Worm (Caenorhabditis elegans): ENCODE results near the gene str-232.

Gene str-232

DNA sequence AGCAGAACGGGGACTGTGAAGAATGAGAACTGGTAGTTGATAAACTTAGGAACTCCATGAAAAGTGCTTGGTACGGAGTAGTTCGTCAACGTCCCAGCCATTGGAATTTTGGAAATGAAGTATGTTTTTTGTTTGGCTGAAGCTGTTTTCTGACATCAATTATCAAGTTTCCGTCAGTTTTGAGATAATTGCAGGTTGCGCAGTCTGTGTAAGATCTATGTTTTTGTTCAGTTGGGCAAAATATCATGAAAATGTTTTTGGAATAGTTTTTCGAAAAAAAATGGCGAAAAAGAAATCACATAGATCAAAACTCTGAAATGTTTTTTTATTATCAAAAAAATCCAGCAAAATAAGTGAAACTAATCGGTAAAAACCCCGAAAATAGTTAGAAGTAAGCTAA, 40.7 kb downstream of the str-232 start, which contains the start of gene sru-22:
Gene sru-22 (minus strand): TSS at position 101 of the 400 bp plus-strand sequence.
- TF ChIP-seq ref-2 (tag; optimal IDR thresholded peaks at IDR 0.05) (no peak), sdc-2 (tag; optimal IDR thresholded peaks at IDR 0.05) (no peak), nhr-11 (tag; optimal IDR thresholded peaks at IDR 0.05) (no peak), ceh-48 (tag; optimal IDR thresholded peaks at IDR 0.05) (no peak), madf-2 (tag; optimal IDR thresholded peaks at IDR 0.05) (no peak), pqm-1 (tag; optimal IDR thresholded peaks at IDR 0.05) (no peak), pros-1 (tag; optimal IDR thresholded peaks at IDR 0.05) (no peak), C38D4.7 (GFP tag; optimal IDR thresholded peaks at IDR 0.05) (no peak), C08G9.2 (tag; optimal IDR thresholded peaks at IDR 0.05) (no peak), hlh-30 (tag; optimal IDR thresholded peaks at IDR 0.05; ENCODE audit: insufficient read depth) (no peak), ets-4 (tag; optimal IDR thresholded peaks at IDR 0.05) (no peak), lin-11 (tag; optimal IDR thresholded peaks at IDR 0.05) (no peak), zip-5 (tag; optimal IDR thresholded peaks at IDR 0.05) (no peak), ceh-9 (tag; optimal IDR thresholded peaks at IDR 0.05) (no peak)

DNA sequence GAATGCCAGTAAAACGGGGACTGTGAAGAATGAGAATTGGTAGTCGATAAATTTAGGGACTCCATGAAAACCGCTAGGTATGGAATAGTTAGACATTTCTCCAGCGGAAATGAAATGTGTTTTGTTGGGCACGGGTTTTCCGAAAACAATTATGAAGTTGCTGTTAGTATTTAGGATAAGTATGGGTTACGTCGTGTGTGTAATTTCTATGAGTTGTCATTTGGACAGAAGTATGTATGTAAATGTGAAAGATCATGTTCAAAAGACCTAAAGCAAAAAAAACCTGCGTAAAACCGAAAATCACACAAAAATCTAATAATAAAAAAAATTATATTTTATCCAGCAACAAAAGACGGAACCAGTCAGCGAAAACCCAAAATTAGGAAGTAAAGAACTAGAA, 43.1 kb downstream of the str-232 start, which contains the start of gene sru-23:
Gene sru-23 (minus strand): TSS at position 101 of the 400 bp plus-strand sequence.
- TF ChIP-seq hlh-30 (tag; optimal IDR thresholded peaks at IDR 0.05; ENCODE audit: insufficient read depth) (no peak), ceh-48 (tag; optimal IDR thresholded peaks at IDR 0.05) (no peak), ets-4 (tag; optimal IDR thresholded peaks at IDR 0.05) (no peak), pros-1 (tag; optimal IDR thresholded peaks at IDR 0.05) (no peak), hlh-15 (tag; optimal IDR thresholded peaks at IDR 0.05) (no peak), F13H6.1 (tag; optimal IDR thresholded peaks at IDR 0.05) (no peak), elt-4 (tag; optimal IDR thresholded peaks at IDR 0.05) (no peak), Y22D7AL.16 (tag; optimal IDR thresholded peaks at IDR 0.05) (no peak), zip-5 (tag; optimal IDR thresholded peaks at IDR 0.05) (no peak), ceh-31 (tag; optimal IDR thresholded peaks at IDR 0.05) (no peak), ceh-19 (GFP tag; optimal IDR thresholded peaks at IDR 0.05) (no peak), K02D7.2 (tag; optimal IDR thresholded peaks at IDR 0.05) (no peak), ceh-30 (tag; optimal IDR thresholded peaks at IDR 0.05) (no peak), nhr-232 (tag; optimal IDR thresholded peaks at IDR 0.05) (no peak), lin-11 (tag; optimal IDR thresholded peaks at IDR 0.05) (no peak), rnt-1 (tag; optimal IDR thresholded peaks at IDR 0.05) (no peak), lim-6 (tag; optimal IDR thresholded peaks at IDR 0.05) (no peak), nfya-1 (tag; optimal IDR thresholded peaks at IDR 0.05) (no peak)

ce11 chrV:15970820-15971219, 44.7 kb downstream of the str-232 start:
- TF ChIP-seq pha-4 (tag; optimal IDR thresholded peaks at IDR 0.05) (no peak), nhr-11 (tag; optimal IDR thresholded peaks at IDR 0.05) (no peak), lin-11 (tag; optimal IDR thresholded peaks at IDR 0.05) (no peak), pag-3 (tag; optimal IDR thresholded peaks at IDR 0.05; ENCODE audit: borderline replicate concordance) (no peak), ceh-18 (tag; optimal IDR thresholded peaks at IDR 0.05) (no peak), Y22D7AL.16 (tag; optimal IDR thresholded peaks at IDR 0.05) (no peak), odd-2 (tag; optimal IDR thresholded peaks at IDR 0.05) (no peak), nfya-1 (tag; optimal IDR thresholded peaks at IDR 0.05) (no peak), hlh-6 (tag; optimal IDR thresholded peaks at IDR 0.05) (no peak), ceh-19 (GFP tag; optimal IDR thresholded peaks at IDR 0.05) (no peak), pha-2 (tag; optimal IDR thresholded peaks at IDR 0.05) (no peak), ceh-48 (tag; optimal IDR thresholded peaks at IDR 0.05) (no peak), ceh-34 (tag; optimal IDR thresholded peaks at IDR 0.05) (no peak), ceh-45 (GFP tag; IDR thresholded peaks at IDR 0.05) (no peak), npax-4 (tag; optimal IDR thresholded peaks at IDR 0.05) (no peak), ceh-14 (tag; optimal IDR thresholded peaks at IDR 0.05) (no peak)

- no peak for TF ChIP-seq ceh-14 (tag; optimal IDR thresholded peaks at IDR 0.05)
- no peak for TF ChIP-seq unc-55 (GFP tag; optimal IDR thresholded peaks at IDR 0.05)
- TF ChIP-seq rnt-1 (tag; optimal IDR thresholded peaks at IDR 0.05) = no peak
- no peak for TF ChIP-seq pha-2 (tag; optimal IDR thresholded peaks at IDR 0.05)
These were observed 45.9 kb downstream of the str-232 start, which contains the start of gene F36G9.7 for ce11 chrV:15969653-15970052. TSS of gene F36G9.7 (minus strand) at chrV:15969753.
